Worm (Caenorhabditis elegans): Measurements from ENCODE around the gene F14F8.9.
A peak's percentile ranks its signal among the peaks of the same experiment; 100 is the strongest.

Gene F14F8.9

ce11 chrV:16622754-16623261 is 45.6 kb downstream of the F14F8.9 start, which contains the start of gene Y70C5A.2:
Gene Y70C5A.2 (minus strand): TSS chrV:16623211.
- TF ChIP-seq pqm-1 (tag; optimal IDR thresholded peaks at IDR 0.05): no peak
- no peak for TF ChIP-seq nhr-237 (tag; optimal IDR thresholded peaks at IDR 0.05)
- TF ChIP-seq efl-1 (optimal IDR thresholded peaks at IDR 0.05): no peak
- no peak for TF ChIP-seq efl-1 (GFP tag; optimal IDR thresholded peaks at IDR 0.05 in 1 of 2)
- no peak for TF ChIP-seq fkh-4 (tag; optimal IDR thresholded peaks at IDR 0.05; ENCODE audit: borderline replicate concordance)

- TF ChIP-seq grh-1 (GFP tag; IDR thresholded peaks at IDR 0.05) (0 out of 2 replicates have a peak, but pooled peaks have one; percentile 12), fkh-8 (tag; optimal IDR thresholded peaks at IDR 0.05) (peak; percentile 11), fos-1 (tag; optimal IDR thresholded peaks at IDR 0.05) (no peak)
Observed at ce11 chrV:16621894-16622293, 46.5 kb downstream of the F14F8.9 start.

- no peak for TF ChIP-seq nhr-20 (tag; optimal IDR thresholded peaks at IDR 0.05)
- peak; percentile 1 for TF ChIP-seq elt-2 (tag; optimal IDR thresholded peaks at IDR 0.05)
Observed at ce11 chrV:16620874-16621273, 47.5 kb downstream of the F14F8.9 start, which contains the start of gene Y70C5A.3. Gene Y70C5A.3 (minus strand): TSS chrV:16620923.
